Fruit fly (Drosophila melanogaster) Kc167 (cell line): Measurements from ENCODE around the gene CG33288.

Source experiments
- Myc ChIP-seq: fragments of >200 bp; optimal IDR thresholded peaks from 2 replicates; lab custom pipeline; 2017; ENCODE audit warnings: missing external identifiers
- h ChIP-seq: fragments of >200 bp; optimal IDR thresholded peaks from 3 replicates; lab custom pipeline; 2018; ENCODE audit warnings: missing external identifiers
- insv ChIP-seq: fragments of >200 bp; optimal IDR thresholded peaks from 3 replicates; lab custom pipeline; 2018; ENCODE audit warnings: missing external identifiers
- psq ChIP-seq: fragments of >200 bp; optimal IDR thresholded peaks from 2 replicates; lab custom pipeline; 2017; ENCODE audit warnings: missing external identifiers

DNA sequence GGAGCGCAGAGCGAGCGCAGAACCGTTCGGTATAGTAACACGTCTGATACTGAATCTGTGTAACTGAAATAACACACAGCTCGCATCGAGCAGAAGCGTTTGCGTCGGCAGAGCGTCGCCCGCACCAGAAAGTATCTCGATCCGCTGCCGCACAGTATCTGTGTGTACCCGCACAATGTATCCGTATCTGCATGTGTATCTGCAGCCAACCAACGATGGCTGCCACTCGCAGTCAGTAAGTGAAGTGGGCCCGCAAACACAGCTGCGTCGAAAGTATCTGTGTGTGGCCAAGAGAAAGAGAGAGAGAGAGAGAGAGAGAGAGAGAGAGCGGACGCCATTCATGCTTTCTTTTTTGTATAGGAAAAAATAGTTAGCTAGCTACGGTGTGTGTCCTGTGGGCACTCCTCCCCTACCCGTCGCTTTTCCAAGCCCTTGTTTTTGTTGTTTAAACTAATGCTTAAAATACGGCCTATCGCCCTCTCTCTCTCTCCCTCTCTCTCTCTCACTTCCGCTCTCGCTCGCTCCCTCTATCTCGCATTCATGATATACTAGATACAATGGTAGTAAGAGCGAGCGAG lies 48.9 kb downstream of the CG33288 start, which contains the start of gene croc:
- TF ChIP-seq insv (lab: Kevin White, UChicago) = no peak
- no peak for TF ChIP-seq psq (lab: Kevin White, UChicago)
- no peak for TF ChIP-seq h (lab: Kevin White, UChicago)
- no peak for TF ChIP-seq Myc
